Worm (Caenorhabditis elegans): ENCODE results near the gene Y27F2A.9.
"Not testable (repeated sequence)": the region's sequence is repeated elsewhere in the genome, so short reads cannot be mapped to it uniquely, and the experiment has no call there.

DNA sequence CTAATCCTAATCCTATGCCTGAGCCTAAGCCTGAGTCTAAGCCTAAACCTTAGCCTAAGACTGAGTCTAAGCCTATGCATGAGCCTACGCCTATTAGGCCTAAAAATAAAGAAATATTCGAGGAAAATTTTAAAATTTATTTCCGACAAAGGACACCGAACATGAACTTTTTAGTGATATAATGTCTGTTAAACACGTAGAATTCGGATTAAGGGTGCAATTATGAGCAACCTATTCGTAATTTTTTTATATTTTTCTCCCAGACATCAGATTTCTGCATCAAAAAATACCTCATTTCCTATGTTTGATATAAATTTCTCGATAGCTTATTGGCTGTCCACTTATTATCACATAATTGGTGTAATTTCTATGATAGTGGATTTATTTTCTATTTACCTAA, 2.4 kb downstream of the Y27F2A.9 start, which contains the start of gene Y27F2A.11:
- not testable (repeated sequence) for TF ChIP-seq ceh-19 (GFP tag; optimal IDR thresholded peaks at IDR 0.05); elt-2 (tag; optimal IDR thresholded peaks at IDR 0.05); K02D7.2 (tag; optimal IDR thresholded peaks at IDR 0.05); hlh-30 (tag; optimal IDR thresholded peaks at IDR 0.05; ENCODE audit: insufficient read depth); unc-86 (tag; optimal IDR thresholded peaks at IDR 0.05); sox-4 (tag; optimal IDR thresholded peaks at IDR 0.05)
